Worm (Caenorhabditis elegans) whole organism, L2 larva: ENCODE measurements around the gene H20E11.2.

ENCODE experiments used
- C34F6.9 ChIP-seq: fragments of 150-350 bp; optimal IDR thresholded peaks from 2 replicates; lab custom pipeline; 2014; ENCODE audit warnings: missing biosample characterization, missing genetic modification characterization
- R02D3.7 ChIP-seq: fragments of 150-350 bp; optimal IDR thresholded peaks from 2 replicates; lab custom pipeline; 2014; ENCODE audit warnings: missing biosample characterization, missing genetic modification characterization
- Y55F3AM.14 ChIP-seq: fragments of 200-800 bp; sonication (Bioruptor generic); optimal IDR thresholded peaks from 2 replicates; lab custom pipeline; 2018; ENCODE audit warnings: mild to moderate bottlenecking, missing genetic modification characterization, missing compliant biosample characterization
- alr-1 ChIP-seq: fragments of 150-350 bp; optimal IDR thresholded peaks from 2 replicates; lab custom pipeline; 2014; ENCODE audit warnings: missing biosample characterization, missing genetic modification characterization
- aly-2 ChIP-seq: fragments of 150-350 bp; optimal IDR thresholded peaks from 2 replicates; lab custom pipeline; 2014; ENCODE audit warnings: missing biosample characterization, missing genetic modification characterization
- ama-1 ChIP-seq: fragments of 150-350 bp; optimal IDR thresholded peaks from 2 replicates; lab custom pipeline; 2018; ENCODE audit warnings: inconsistent platforms
- blmp-1 ChIP-seq: sonication (generic microtip); optimal IDR thresholded peaks from 2 replicates; lab custom pipeline; 2017; ENCODE audit warnings: missing genetic modification characterization, mild to moderate bottlenecking, missing compliant biosample characterization, antibody characterized with exemption, moderate library complexity; ENCODE audit not compliant: insufficient read depth
- ceh-16 ChIP-seq: fragments of 150-350 bp; optimal IDR thresholded peaks from 2 replicates; lab custom pipeline; 2014; ENCODE audit warnings: missing biosample characterization, missing genetic modification characterization
- ceh-82 ChIP-seq: fragments of 150-350 bp; optimal IDR thresholded peaks from 2 replicates; lab custom pipeline; 2014; ENCODE audit warnings: missing biosample characterization, missing genetic modification characterization
- crh-2 ChIP-seq: sonication (generic microtip); optimal IDR thresholded peaks from 2 replicates; lab custom pipeline; 2017; ENCODE audit warnings: missing biosample characterization, missing genetic modification characterization
- egl-27 ChIP-seq: sonication (generic microtip); optimal IDR thresholded peaks from 3 replicates; lab custom pipeline; 2017; ENCODE audit warnings: missing biosample characterization, missing genetic modification reagents, missing genetic modification characterization
- elt-1 ChIP-seq: fragments of 150-350 bp; optimal IDR thresholded peaks from 2 replicates; lab custom pipeline; 2014; ENCODE audit warnings: missing biosample characterization, missing genetic modification characterization
- fos-1 ChIP-seq: fragments of 150-350 bp; optimal IDR thresholded peaks from 2 replicates; lab custom pipeline; 2014; ENCODE audit warnings: missing biosample characterization, missing genetic modification characterization
- gmeb-1 ChIP-seq: fragments of 150-350 bp; optimal IDR thresholded peaks from 2 replicates; lab custom pipeline; 2014; ENCODE audit warnings: missing biosample characterization, missing genetic modification characterization
- lin-13 ChIP-seq: fragments of 150-350 bp; optimal IDR thresholded peaks from 2 replicates; lab custom pipeline; 2014; ENCODE audit warnings: missing biosample characterization, missing genetic modification reagents, missing genetic modification characterization
- lin-39 ChIP-seq: fragments of 150-350 bp; optimal IDR thresholded peaks from 2 replicates; lab custom pipeline; 2014; ENCODE audit warnings: missing biosample characterization, missing genetic modification reagents, missing genetic modification characterization
- lsy-2 ChIP-seq, 2 experiments: fragments of 150-350 bp in 1 of 2; sonication (generic microtip) in 1 of 2; optimal IDR thresholded peaks; 2 replicates each; lab custom pipeline; 2014 to 2017; ENCODE audit warnings: missing biosample characterization in 2 of 2, missing genetic modification characterization in 2 of 2
- mab-5 ChIP-seq: fragments of 150-350 bp; optimal IDR thresholded peaks from 2 replicates; lab custom pipeline; 2014; ENCODE audit warnings: missing biosample characterization, missing genetic modification characterization
- mdl-1 ChIP-seq, 2 experiments: fragments of 150-350 bp in 1 of 2; sonication (generic microtip) in 1 of 2; optimal IDR thresholded peaks; 2 replicates each; lab custom pipeline; 2017; ENCODE audit warnings: missing biosample characterization in 2 of 2, missing genetic modification characterization in 2 of 2
- nhr-10 ChIP-seq: sonication (generic microtip); optimal IDR thresholded peaks from 2 replicates; lab custom pipeline; 2017; ENCODE audit warnings: missing biosample characterization, missing genetic modification characterization
- nhr-11 ChIP-seq: fragments of 150-350 bp; optimal IDR thresholded peaks from 2 replicates; lab custom pipeline; 2014; ENCODE audit warnings: missing biosample characterization, missing genetic modification characterization
- nhr-237 ChIP-seq: fragments of 150-350 bp; optimal IDR thresholded peaks from 2 replicates; lab custom pipeline; 2014; ENCODE audit warnings: missing biosample characterization, missing genetic modification characterization
- nhr-25 ChIP-seq: fragments of 150-350 bp; sonication (generic microtip); optimal IDR thresholded peaks from 3 replicates; lab custom pipeline; 2014; ENCODE audit warnings: missing biosample characterization, missing genetic modification characterization
- nhr-6 ChIP-seq: fragments of 150-350 bp; optimal IDR thresholded peaks from 2 replicates; lab custom pipeline; 2014; ENCODE audit warnings: missing biosample characterization, missing genetic modification characterization
- nhr-77 ChIP-seq: fragments of 150-350 bp; optimal IDR thresholded peaks from 2 replicates; lab custom pipeline; 2014; ENCODE audit warnings: missing biosample characterization, missing genetic modification characterization
- peb-1 ChIP-seq: fragments of 150-350 bp; optimal IDR thresholded peaks from 2 replicates; lab custom pipeline; 2014; ENCODE audit warnings: missing biosample characterization, missing genetic modification characterization
- skn-1 ChIP-seq: sonication (generic microtip); optimal IDR thresholded peaks from 2 replicates; lab custom pipeline; 2017; ENCODE audit warnings: missing biosample characterization, missing genetic modification characterization
- sma-3 ChIP-seq: sonication (generic microtip); optimal IDR thresholded peaks from 2 replicates; lab custom pipeline; 2016; ENCODE audit warnings: missing genetic modification reagents, missing genetic modification characterization, missing compliant biosample characterization
- sma-9 ChIP-seq, 2 experiments: fragments of 150-350 bp in 1 of 2; sonication (generic microtip) in 1 of 2; optimal IDR thresholded peaks; 2 replicates each; lab custom pipeline; 2014 to 2016; ENCODE audit warnings: missing genetic modification characterization in 2 of 2, mild to moderate bottlenecking in 1 of 2, missing biosample characterization in 1 of 2, missing compliant biosample characterization in 1 of 2, missing genetic modification reagents in 1 of 2, moderate library complexity in 1 of 2
- snpc-4 ChIP-seq: fragments of 150-350 bp; optimal IDR thresholded peaks from 2 replicates; lab custom pipeline; 2014; ENCODE audit warnings: missing biosample characterization, missing genetic modification characterization
- unc-39 ChIP-seq: fragments of 150-350 bp; optimal IDR thresholded peaks from 2 replicates; lab custom pipeline; 2014; ENCODE audit warnings: missing biosample characterization, missing genetic modification characterization
- zag-1 ChIP-seq: fragments of 150-350 bp; optimal IDR thresholded peaks from 2 replicates; lab custom pipeline; 2014; ENCODE audit warnings: missing biosample characterization, missing genetic modification characterization
- ztf-1 ChIP-seq: fragments of 200-800 bp; sonication (Bioruptor generic); conservative IDR thresholded peaks from 2 replicates; pipeline ENCODE4 v1.3.6; 2022; ENCODE audit warnings: missing genetic modification characterization, missing compliant biosample characterization

The H20E11.2 gene

ce11 chrIV:6792380-6793309 lies 34.9 kb upstream of the H20E11.2 start:
- TF ChIP-seq nhr-6 (tag; lab: Kevin White, UChicago) (peak; percentile 43), sma-9 (GFP tag; optimal IDR thresholded peaks at IDR 0.05; lab: Kevin White, UChicago) (peak; percentile 32), sma-9 (tag; optimal IDR thresholded peaks at IDR 0.05; lab: Kevin White, UChicago) (no peak), lin-39 (tag; lab: Kevin White, UChicago) (no peak), snpc-4 (tag; lab: Kevin White, UChicago) (peak; percentile 42), lsy-2 (tag; optimal IDR thresholded peaks at IDR 0.05; lab: Kevin White, UChicago) (no peak), lin-13 (GFP tag; lab: Kevin White, UChicago) (peak; percentile 18), crh-2 (tag; lab: Kevin White, UChicago) (peak; percentile 71), sma-3 (GFP tag; lab: Kevin White, UChicago) (peak; percentile 28), fos-1 (tag; lab: Kevin White, UChicago) (no peak), Y55F3AM.14 (GFP tag; lab: Kevin White, UChicago) (peak; percentile 16), gmeb-1 (tag; lab: Kevin White, UChicago) (peak; percentile 35)

ce11 chrIV:6793310-6793966 lies 34.1 kb upstream of the H20E11.2 start:
- TF ChIP-seq zag-1 (no peak), R02D3.7 (no peak), sma-3 (GFP tag; lab: Kevin White, UChicago) (no peak)

- TF ChIP-seq egl-27 (tag; lab: Kevin White, UChicago) (no peak), nhr-6 (tag; lab: Kevin White, UChicago) (no peak), sma-3 (GFP tag; lab: Kevin White, UChicago) (no peak), crh-2 (tag; lab: Kevin White, UChicago) (no peak), ceh-82 (tag; lab: Kevin White, UChicago) (no peak), elt-1 (no peak), gmeb-1 (tag; lab: Kevin White, UChicago) (no peak), mab-5 (tag; lab: Kevin White, UChicago) (no peak), nhr-11 (tag; lab: Kevin White, UChicago) (no peak), ceh-16 (tag; lab: Kevin White, UChicago) (no peak), sma-9 (GFP tag; optimal IDR thresholded peaks at IDR 0.05; lab: Kevin White, UChicago) (no peak), sma-9 (tag; optimal IDR thresholded peaks at IDR 0.05; lab: Kevin White, UChicago) (no peak), Y55F3AM.14 (GFP tag; lab: Kevin White, UChicago) (no peak)
These were observed 32.0 kb upstream of the H20E11.2 start, which contains the start of the genes C17H12.3 and C17H12.12 for ce11 chrIV:6795529-6795928. Gene C17H12.3 (minus strand): TSS chrIV:6795629. Gene C17H12.12 (plus strand): TSS chrIV:6795924.

ce11 chrIV:6802132-6802531 lies 25.4 kb upstream of the H20E11.2 start, which contains the start of the genes cest-4 and C17H12.11:
Gene cest-4 (minus strand): TSS chrIV:6802337.
Gene C17H12.11 (plus strand): TSS chrIV:6802387.
- TF ChIP-seq skn-1 (peak; percentile 34), sma-9 (GFP tag; optimal IDR thresholded peaks at IDR 0.05; lab: Kevin White, UChicago) (peak; percentile 43), sma-9 (tag; optimal IDR thresholded peaks at IDR 0.05; lab: Kevin White, UChicago) (no peak), nhr-25 (tag; lab: Kevin White, UChicago) (no peak), nhr-6 (tag; lab: Kevin White, UChicago) (no peak), fos-1 (tag; lab: Kevin White, UChicago) (peak; percentile 95), egl-27 (tag; lab: Kevin White, UChicago) (no peak), nhr-237 (tag; lab: Kevin White, UChicago) (no peak), nhr-77 (no peak), mdl-1 (tag; optimal IDR thresholded peaks at IDR 0.05; lab: Kevin White, UChicago) (no peak), elt-1 (no peak), ama-1 (lab: Kevin White, UChicago) (no peak)

ce11 chrIV:6803294-6803693 lies 24.3 kb upstream of the H20E11.2 start:
- no peak for TF ChIP-seq egl-27 (tag; lab: Kevin White, UChicago)
- no peak for TF ChIP-seq nhr-10 (tag; lab: Kevin White, UChicago)
- no peak for TF ChIP-seq blmp-1 (tag; lab: Kevin White, UChicago)
- TF ChIP-seq ztf-1 (GFP tag; lab: Robert Waterston, UW), result no peak
- no peak for TF ChIP-seq fos-1 (tag; lab: Kevin White, UChicago)
- TF ChIP-seq gmeb-1 (tag; lab: Kevin White, UChicago), result no peak
- TF ChIP-seq zag-1, result no peak
- TF ChIP-seq Y55F3AM.14 (GFP tag; lab: Kevin White, UChicago), result no peak
- TF ChIP-seq mab-5 (tag; lab: Kevin White, UChicago), result no peak
- TF ChIP-seq C34F6.9, result no peak
- no peak for TF ChIP-seq unc-39 (tag; lab: Kevin White, UChicago)
- no peak for TF ChIP-seq lin-39 (tag; lab: Kevin White, UChicago)
- no peak for TF ChIP-seq alr-1 (tag; lab: Kevin White, UChicago)
- no peak for TF ChIP-seq aly-2
- TF ChIP-seq nhr-237 (tag; lab: Kevin White, UChicago), result no peak
- no peak for TF ChIP-seq ceh-16 (tag; lab: Kevin White, UChicago)
- TF ChIP-seq peb-1 (tag; lab: Kevin White, UChicago), result no peak
- TF ChIP-seq nhr-77, result no peak
- TF ChIP-seq, all 48 proteins: peak for 0
